Worm (Caenorhabditis elegans) whole organism, late embryonic: ENCODE results near the gene crn-5.

ENCODE experiments used
- ceh-30 ChIP-seq: fragments of 150-350 bp; optimal IDR thresholded peaks from 2 replicates; lab custom pipeline; 2014; ENCODE audit warnings: missing biosample characterization, missing genetic modification characterization
- ceh-34 ChIP-seq: sonication (generic microtip); optimal IDR thresholded peaks from 2 replicates; lab custom pipeline; 2016; ENCODE audit warnings: mild to moderate bottlenecking, missing genetic modification characterization, missing compliant biosample characterization
- ceh-6 ChIP-seq: fragments of 200-800 bp; sonication (Bioruptor generic); optimal IDR thresholded peaks from 2 replicates; lab custom pipeline; 2018; ENCODE audit warnings: mild to moderate bottlenecking, missing genetic modification characterization, missing compliant biosample characterization
- mec-3 ChIP-seq: sonication (generic microtip); optimal IDR thresholded peaks from 2 replicates; lab custom pipeline; 2016; ENCODE audit warnings: borderline replicate concordance, missing genetic modification characterization, missing compliant biosample characterization
- pros-1 ChIP-seq: fragments of 150-350 bp; optimal IDR thresholded peaks from 2 replicates; lab custom pipeline; 2014; ENCODE audit warnings: missing biosample characterization, missing genetic modification reagents, missing genetic modification characterization
- zip-5 ChIP-seq: sonication (generic microtip); optimal IDR thresholded peaks from 2 replicates; lab custom pipeline; 2016; ENCODE audit warnings: missing genetic modification characterization, missing compliant biosample characterization

ce11 chrII:10574177-10574576 is 18.4 kb upstream of the crn-5 start:
- TF ChIP-seq zip-5 (tag; lab: Kevin White, UChicago): no peak
- TF ChIP-seq pros-1: no peak
- no peak for TF ChIP-seq ceh-6 (GFP tag; lab: Kevin White, UChicago)
- TF ChIP-seq ceh-30 (tag; lab: Kevin White, UChicago): no peak
- no peak for TF ChIP-seq mec-3 (tag; lab: Kevin White, UChicago)
- TF ChIP-seq ceh-34 (tag; lab: Kevin White, UChicago): no peak
